Fruit fly (Drosophila melanogaster) whole organism, pupa: ENCODE data around the gene IFT54.
A peak's percentile ranks its signal among the peaks of the same experiment; 100 is the strongest.

Source experiments
- CG10348 ChIP-seq: fragments of 200-800 bp; sonication (Bioruptor generic); IDR thresholded peaks from 2 replicates; pipeline ENCODE4 v1.3.6; 2022; ENCODE audit warnings: missing biosample characterization, missing genetic modification characterization
- CG12605 ChIP-seq: fragments of 200-800 bp; sonication (Bioruptor generic); IDR thresholded peaks from 2 replicates; pipeline ENCODE4 v1.3.6; 2022; ENCODE audit warnings: missing biosample characterization, missing genetic modification characterization
- CG13204 ChIP-seq: fragments of 200-800 bp; sonication (Bioruptor generic); optimal IDR thresholded peaks from 2 replicates; lab custom pipeline; 2018; ENCODE audit warnings: missing biosample characterization, mild to moderate bottlenecking, missing genetic modification characterization, moderate library complexity
- CG14655 ChIP-seq: fragments of 200-800 bp; sonication (Bioruptor generic); optimal IDR thresholded peaks from 3 replicates; lab custom pipeline; 2017; ENCODE audit warnings: mild to moderate bottlenecking, missing biosample characterization, missing genetic modification reagents, missing genetic modification characterization
- CG15710 ChIP-seq: fragments of 200-800 bp; sonication (Bioruptor generic); optimal IDR thresholded peaks from 2 replicates; lab custom pipeline; 2018; ENCODE audit warnings: missing biosample characterization, mild to moderate bottlenecking, missing genetic modification characterization, moderate library complexity
- CG17806 ChIP-seq: fragments of 200-800 bp; sonication (Bioruptor generic); optimal IDR thresholded peaks from 2 replicates; lab custom pipeline; 2018; ENCODE audit warnings: missing biosample characterization, mild to moderate bottlenecking, missing genetic modification characterization, moderate library complexity
- CG32121 ChIP-seq: fragments of 200-800 bp; sonication (Bioruptor generic); IDR thresholded peaks from 2 replicates; pipeline ENCODE4 v1.3.6; 2022; ENCODE audit warnings: missing biosample characterization, missing genetic modification characterization
- CG34367 ChIP-seq: fragments of 200-800 bp; sonication (Bioruptor generic); optimal IDR thresholded peaks from 2 replicates; lab custom pipeline; 2018; ENCODE audit warnings: missing biosample characterization, mild to moderate bottlenecking, missing genetic modification characterization
- CG4496 ChIP-seq: fragments of 200-800 bp; sonication (Bioruptor generic); IDR thresholded peaks from 3 replicates; pipeline ENCODE4 v1.3.6; 2022; ENCODE audit warnings: missing biosample characterization, missing genetic modification characterization
- CG8159 ChIP-seq: fragments of 200-800 bp; sonication (Bioruptor generic); optimal IDR thresholded peaks from 3 replicates; lab custom pipeline; 2018; ENCODE audit warnings: missing biosample characterization, mild to moderate bottlenecking, missing genetic modification characterization, moderate library complexity
- CG8301 ChIP-seq: fragments of 200-800 bp; sonication (Bioruptor generic); optimal IDR thresholded peaks from 2 replicates; lab custom pipeline; 2018; ENCODE audit warnings: missing biosample characterization, mild to moderate bottlenecking, missing genetic modification characterization
- CG9948 ChIP-seq: fragments of 200-800 bp; sonication (Bioruptor generic); optimal IDR thresholded peaks from 2 replicates; lab custom pipeline; 2018; ENCODE audit warnings: missing biosample characterization, mild to moderate bottlenecking, missing genetic modification characterization, moderate library complexity
- D1 ChIP-seq: fragments of 200-800 bp; sonication (Bioruptor generic); optimal IDR thresholded peaks from 2 replicates; lab custom pipeline; 2018; ENCODE audit warnings: missing biosample characterization, mild to moderate bottlenecking, missing genetic modification characterization, moderate library complexity
- EcR ChIP-seq: fragments of 200-800 bp; sonication (Bioruptor generic); optimal IDR thresholded peaks from 3 replicates; lab custom pipeline; 2019; ENCODE audit warnings: missing biosample characterization, missing genetic modification characterization, mild to moderate bottlenecking, moderate library complexity, missing genetic modification reagents
- Ets98B ChIP-seq: fragments of 200-800 bp; sonication (Bioruptor generic); IDR thresholded peaks from 2 replicates; pipeline ENCODE4 v1.3.6; 2022; ENCODE audit warnings: missing biosample characterization, missing genetic modification characterization
- Pif1A ChIP-seq: fragments of 200-800 bp; sonication (Bioruptor generic); optimal IDR thresholded peaks from 3 replicates; lab custom pipeline; 2016; ENCODE audit warnings: missing biosample characterization, missing genetic modification characterization
- Pif1B ChIP-seq: fragments of 200-800 bp; sonication (Bioruptor generic); optimal IDR thresholded peaks from 3 replicates; lab custom pipeline; 2016; ENCODE audit warnings: missing biosample characterization, missing genetic modification characterization
- Snoo ChIP-seq: fragments of 200-800 bp; sonication (Bioruptor generic); optimal IDR thresholded peaks from 3 replicates; lab custom pipeline; 2017; ENCODE audit warnings: missing biosample characterization, mild to moderate bottlenecking, missing genetic modification characterization, inconsistent platforms
- fd96Ca ChIP-seq: fragments of 200-800 bp; sonication (Bioruptor generic); IDR thresholded peaks from 3 replicates; pipeline ENCODE4 v1.3.6; 2022; ENCODE audit warnings: missing biosample characterization, missing genetic modification characterization
- gl ChIP-seq: fragments of 200-800 bp; sonication (Bioruptor generic); optimal IDR thresholded peaks from 2 replicates; lab custom pipeline; 2018; ENCODE audit warnings: missing biosample characterization, mild to moderate bottlenecking, missing genetic modification characterization
- rn ChIP-seq: fragments of 200-800 bp; sonication (Bioruptor generic); IDR thresholded peaks from 2 replicates; pipeline ENCODE4 v1.3.6; 2022; ENCODE audit warnings: missing biosample characterization, missing genetic modification characterization

IFT54 gene

dm6 chr3R:14296126-14296525, 6.1 kb upstream of the IFT54 start:
- TF ChIP-seq CG14655 (GFP tag; lab: Kevin White, UChicago) (no peak), CG8159 (tag; lab: Kevin White, UChicago) (no peak), Ets98B (GFP tag; lab: Robert Waterston, UW) (no peak), CG12605 (GFP tag; lab: Robert Waterston, UW) (no peak), CG32121 (GFP tag; lab: Robert Waterston, UW) (no peak), CG13204 (GFP tag; lab: Kevin White, UChicago) (no peak), rn (GFP tag; lab: Robert Waterston, UW) (no peak), CG9948 (tag; lab: Kevin White, UChicago) (no peak), CG10348 (GFP tag; lab: Robert Waterston, UW) (no peak), Snoo (tag; lab: Kevin White, UChicago) (no peak), Pif1A (GFP tag; lab: Kevin White, UChicago) (no peak), gl (tag; lab: Kevin White, UChicago) (no peak), CG4496 (GFP tag; lab: Robert Waterston, UW) (no peak), CG17806 (no peak), CG15710 (tag; lab: Kevin White, UChicago) (no peak), CG8301 (tag; lab: Kevin White, UChicago) (no peak), fd96Ca (GFP tag; lab: Robert Waterston, UW) (no peak), D1 (tag; lab: Kevin White, UChicago) (no peak), CG34367 (tag; lab: Kevin White, UChicago) (no peak), Pif1B (GFP tag; lab: Kevin White, UChicago) (no peak)

dm6 chr3R:14296700-14297099, 5.5 kb upstream of the IFT54 start:
- no peak for TF ChIP-seq Pif1B (GFP tag; lab: Kevin White, UChicago)
- TF ChIP-seq EcR: peak; percentile 71

- TF ChIP-seq fd96Ca (GFP tag; lab: Robert Waterston, UW) (0 out of 3 replicates have a peak, but pooled peaks have one; percentile 13), rn (GFP tag; lab: Robert Waterston, UW) (no peak)
Observed at dm6 chr3R:14297489-14297888, 4.7 kb upstream of the IFT54 start.

dm6 chr3R:14298078-14298896, 3.9 kb upstream of the IFT54 start:
- TF ChIP-seq CG32121 (GFP tag; lab: Robert Waterston, UW): no peak
- TF ChIP-seq CG9948 (tag; lab: Kevin White, UChicago): no peak
- TF ChIP-seq CG8159 (tag; lab: Kevin White, UChicago): no peak
- no peak for TF ChIP-seq CG34367 (tag; lab: Kevin White, UChicago)
- TF ChIP-seq gl (tag; lab: Kevin White, UChicago): no peak
- no peak for TF ChIP-seq CG13204 (GFP tag; lab: Kevin White, UChicago)
- no peak for TF ChIP-seq CG14655 (GFP tag; lab: Kevin White, UChicago)
- TF ChIP-seq Pif1A (GFP tag; lab: Kevin White, UChicago): no peak
- TF ChIP-seq Pif1B (GFP tag; lab: Kevin White, UChicago): no peak
- TF ChIP-seq CG8301 (tag; lab: Kevin White, UChicago): no peak
- no peak for TF ChIP-seq CG12605 (GFP tag; lab: Robert Waterston, UW)
- no peak for TF ChIP-seq CG10348 (GFP tag; lab: Robert Waterston, UW)
- TF ChIP-seq EcR: peak; percentile 6
- TF ChIP-seq Snoo (tag; lab: Kevin White, UChicago): no peak
- no peak for TF ChIP-seq CG15710 (tag; lab: Kevin White, UChicago)
- no peak for TF ChIP-seq rn (GFP tag; lab: Robert Waterston, UW)
- peak; percentile 62; the same call in 1 of the 3 replicates for TF ChIP-seq CG4496 (GFP tag; lab: Robert Waterston, UW)
- 0 out of 3 replicates have a peak, but pooled peaks have one; percentile 17 for TF ChIP-seq fd96Ca (GFP tag; lab: Robert Waterston, UW)
- no peak for TF ChIP-seq CG17806
- TF ChIP-seq D1 (tag; lab: Kevin White, UChicago): no peak
- peak; percentile 49 for TF ChIP-seq Ets98B (GFP tag; lab: Robert Waterston, UW)

- no peak for TF ChIP-seq CG32121 (GFP tag; lab: Robert Waterston, UW)
Observed at dm6 chr3R:14299891-14300290, 2.3 kb upstream of the IFT54 start.

dm6 chr3R:14307972-14308673, 5.9 kb downstream of the IFT54 start:
- TF ChIP-seq CG8159 (tag; lab: Kevin White, UChicago): no peak
- TF ChIP-seq CG34367 (tag; lab: Kevin White, UChicago): peak; percentile 2
- TF ChIP-seq Pif1B (GFP tag; lab: Kevin White, UChicago): no peak
- TF ChIP-seq rn (GFP tag; lab: Robert Waterston, UW): no peak
- no peak for TF ChIP-seq CG10348 (GFP tag; lab: Robert Waterston, UW)
- TF ChIP-seq Ets98B (GFP tag; lab: Robert Waterston, UW): 0 out of 2 replicates have a peak, but pooled peaks have one; percentile 6
